Worm (Caenorhabditis elegans): ENCODE data around the gene rars-1.
A peak's percentile ranks its signal among the peaks of the same experiment; 100 is the strongest.

Gene rars-1

DNA sequence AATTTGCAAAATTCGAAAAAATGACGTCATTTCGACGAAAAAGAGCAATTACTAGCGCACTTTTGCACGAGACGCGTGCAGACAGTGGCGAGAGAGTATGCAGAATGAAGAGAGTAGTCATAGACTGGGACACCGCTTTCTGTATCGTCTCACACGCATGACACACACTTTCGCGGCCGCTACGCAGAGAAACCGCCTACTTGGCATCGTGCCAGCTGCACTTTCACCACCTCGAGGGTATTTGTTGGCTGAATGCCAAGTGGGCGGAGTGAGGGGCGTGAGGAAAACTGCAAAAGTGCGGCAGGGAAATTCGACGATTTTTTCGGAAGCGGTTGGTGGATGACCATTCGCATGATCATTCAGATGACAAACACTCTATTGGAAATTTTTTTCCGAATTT lies 17.2 kb downstream of the rars-1 start (continued):
- TF ChIP-seq unc-39 (tag; optimal IDR thresholded peaks at IDR 0.05) (peak; percentile 33), lin-39 (tag; optimal IDR thresholded peaks at IDR 0.05) (peak; percentile 99), nhr-23 (tag; optimal IDR thresholded peaks at IDR 0.05) (peak; percentile 100), ztf-4 (tag; optimal IDR thresholded peaks at IDR 0.05) (peak; percentile 88), sea-2 (GFP tag; optimal IDR thresholded peaks at IDR 0.05) (peak; percentile 87), ZK546.5 (tag; optimal IDR thresholded peaks at IDR 0.05) (peak; percentile 58), ceh-16 (tag; optimal IDR thresholded peaks at IDR 0.05) (peak; percentile 76), elt-2 (tag; optimal IDR thresholded peaks at IDR 0.05) (peak; percentile 97), unc-62 (GFP tag; optimal IDR thresholded peaks at IDR 0.05) (peak; percentile 97), skn-1 (tag; optimal IDR thresholded peaks at IDR 0.05) (peak; percentile 91), nhr-11 (tag; optimal IDR thresholded peaks at IDR 0.05) (peak; percentile 95)

DNA sequence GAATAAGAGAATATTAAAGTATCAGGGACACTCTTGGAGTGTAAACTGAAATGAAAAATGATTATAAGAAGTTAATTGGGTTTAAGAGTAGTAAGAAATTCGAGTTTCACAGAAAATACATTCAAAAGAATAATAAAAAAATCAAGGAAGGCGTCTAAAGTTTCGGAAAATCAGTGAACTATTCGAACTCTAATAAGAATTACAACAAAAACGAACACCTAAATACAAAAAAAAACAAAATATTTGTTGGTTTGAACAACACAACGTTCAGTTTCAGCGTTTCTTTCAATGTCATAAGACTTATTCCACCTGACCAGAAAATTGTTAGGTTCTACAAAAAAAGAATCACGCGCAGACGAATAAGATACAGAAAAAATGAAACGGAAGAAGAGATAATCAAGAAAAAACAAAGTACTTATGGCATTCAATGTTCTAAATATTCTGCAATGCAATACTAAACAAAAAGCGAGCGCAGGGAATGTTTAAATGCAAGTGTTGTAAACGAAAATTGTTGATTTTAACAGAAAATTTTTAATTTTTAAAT lies 17.9 kb downstream of the rars-1 start, which contains the start of gene nhl-2:
Gene nhl-2 (minus strand): TSS at position 51 of the 544 bp plus-strand sequence.
- TF ChIP-seq nhr-11 (tag; optimal IDR thresholded peaks at IDR 0.05) (no peak), egl-5 (tag; optimal IDR thresholded peaks at IDR 0.05) (no peak), eor-1 (tag; optimal IDR thresholded peaks at IDR 0.05) (no peak), jun-1 (tag; optimal IDR thresholded peaks at IDR 0.05) (no peak), nhr-76 (tag; optimal IDR thresholded peaks at IDR 0.05) (no peak), sea-2 (GFP tag; optimal IDR thresholded peaks at IDR 0.05) (no peak), elt-3 (tag; optimal IDR thresholded peaks at IDR 0.05) (no peak), nhr-28 (tag; optimal IDR thresholded peaks at IDR 0.05) (no peak), fos-1 (tag; optimal IDR thresholded peaks at IDR 0.05) (no peak), nhr-12 (tag; optimal IDR thresholded peaks at IDR 0.05) (no peak), R02D3.7 (tag; optimal IDR thresholded peaks at IDR 0.05) (no peak), fkh-2 (tag; optimal IDR thresholded peaks at IDR 0.05) (no peak), mml-1 (tag; optimal IDR thresholded peaks at IDR 0.05) (no peak), nhr-67 (tag; optimal IDR thresholded peaks at IDR 0.05) (no peak), ztf-4 (tag; optimal IDR thresholded peaks at IDR 0.05) (no peak)

DNA sequence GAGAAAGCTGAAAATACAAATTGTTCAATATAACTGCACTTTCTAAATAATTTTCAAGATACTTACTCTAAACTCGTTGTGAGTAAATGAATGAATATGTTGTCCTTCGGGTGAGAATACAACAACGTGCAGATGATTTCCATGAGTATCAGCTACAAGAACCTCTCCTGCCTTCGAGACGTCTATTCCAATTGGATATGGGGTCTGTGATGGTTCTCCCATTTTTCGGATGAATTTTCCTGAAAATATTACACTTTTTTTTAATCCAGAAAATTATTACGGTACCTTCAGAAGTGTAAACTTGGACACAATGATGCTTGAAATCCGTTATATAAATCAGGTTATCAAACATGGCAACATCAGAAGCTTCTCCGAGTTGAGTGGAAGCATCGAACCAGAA lies 21.7 kb downstream of the rars-1 start:
- TF ChIP-seq nhr-23 (tag; optimal IDR thresholded peaks at IDR 0.05) (no peak), pqm-1 (tag; optimal IDR thresholded peaks at IDR 0.05) (no peak), nhr-28 (tag; optimal IDR thresholded peaks at IDR 0.05) (no peak), lsy-12 (tag; optimal IDR thresholded peaks at IDR 0.05) (no peak), nhr-67 (tag; optimal IDR thresholded peaks at IDR 0.05) (no peak), fkh-2 (tag; optimal IDR thresholded peaks at IDR 0.05) (no peak), unc-62 (GFP tag; optimal IDR thresholded peaks at IDR 0.05) (no peak), lin-15B (tag; optimal IDR thresholded peaks at IDR 0.05) (no peak), egl-27 (tag; optimal IDR thresholded peaks at IDR 0.05) (no peak), fos-1 (tag; optimal IDR thresholded peaks at IDR 0.05) (no peak), skn-1 (tag; optimal IDR thresholded peaks at IDR 0.05) (no peak), ceh-82 (tag; optimal IDR thresholded peaks at IDR 0.05) (no peak), mml-1 (tag; optimal IDR thresholded peaks at IDR 0.05) (no peak), nhr-76 (tag; optimal IDR thresholded peaks at IDR 0.05) (no peak), ZK546.5 (tag; optimal IDR thresholded peaks at IDR 0.05) (no peak), pha-4 (tag; optimal IDR thresholded peaks at IDR 0.05) (no peak), aly-2 (tag; optimal IDR thresholded peaks at IDR 0.05) (no peak), eor-1 (tag; optimal IDR thresholded peaks at IDR 0.05) (no peak), tbx-2 (tag; optimal IDR thresholded peaks at IDR 0.05) (no peak)

DNA sequence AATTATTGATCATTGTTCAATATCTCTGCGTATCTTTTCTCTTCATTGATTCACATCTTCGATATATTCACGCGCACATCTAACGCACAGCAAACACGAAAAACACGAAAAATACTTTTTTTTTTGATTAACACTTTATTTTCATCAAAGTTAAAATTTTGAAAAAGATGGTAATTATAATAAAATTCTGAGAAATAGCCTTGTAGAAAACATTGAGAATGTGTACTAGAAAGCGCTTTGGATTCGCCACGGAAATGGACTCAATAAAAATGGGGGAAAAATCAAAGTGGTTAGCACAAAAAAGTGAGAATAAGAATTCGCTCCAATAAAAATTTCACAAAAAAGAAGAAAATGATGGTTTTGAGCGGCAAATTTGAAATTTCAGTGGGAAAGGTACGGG lies 23.4 kb downstream of the rars-1 start, which contains the start of gene F26F4.6:
Gene F26F4.6 (minus strand): TSS at position 101 of the 400 bp plus-strand sequence.
- TF ChIP-seq pha-4 (tag; optimal IDR thresholded peaks at IDR 0.05) (no peak), jun-1 (tag; optimal IDR thresholded peaks at IDR 0.05) (no peak), aly-2 (tag; optimal IDR thresholded peaks at IDR 0.05) (no peak), hmg-11 (tag; optimal IDR thresholded peaks at IDR 0.05) (no peak), zag-1 (tag; optimal IDR thresholded peaks at IDR 0.05) (no peak), mml-1 (tag; optimal IDR thresholded peaks at IDR 0.05) (no peak), eor-1 (tag; optimal IDR thresholded peaks at IDR 0.05) (no peak), ama-1 (optimal IDR thresholded peaks at IDR 0.05) (no peak)

DNA sequence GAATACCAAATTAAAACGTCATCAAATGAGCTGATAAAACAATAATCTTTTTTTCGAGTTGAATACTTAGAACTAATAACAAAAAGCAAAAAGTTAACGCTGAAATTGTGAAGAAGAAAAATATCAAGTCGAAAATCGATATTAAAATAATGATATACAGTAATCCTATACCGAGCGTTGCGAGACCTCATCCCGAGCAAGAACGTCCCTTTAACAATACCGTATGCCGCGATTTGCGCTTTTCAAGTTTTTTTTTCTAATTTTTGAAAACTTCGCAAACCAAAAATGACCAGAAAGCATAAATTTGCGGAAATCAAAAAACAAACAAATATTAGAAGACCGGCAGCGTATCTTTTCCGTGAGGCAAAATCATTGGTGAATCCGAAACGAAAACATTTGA lies 26.0 kb downstream of the rars-1 start, which contains the start of gene F26F4.5:
Gene F26F4.5 (minus strand): TSS at position 256 of the 400 bp plus-strand sequence.
- TF ChIP-seq pha-4 (tag; optimal IDR thresholded peaks at IDR 0.05) (peak; percentile 29), R02D3.7 (tag; optimal IDR thresholded peaks at IDR 0.05) (no peak), tbx-2 (tag; optimal IDR thresholded peaks at IDR 0.05) (no peak)

Measured in whole organism, L3 larva.